Worm (Caenorhabditis elegans) whole organism, early embryonic: ENCODE data around the gene pyk-2.

Experiments used
- ama-1 ChIP-seq: fragments of 150-350 bp; optimal IDR thresholded peaks from 2 replicates; lab custom pipeline; 2014
- ceh-36 ChIP-seq: sonication (generic microtip); optimal IDR thresholded peaks from 2 replicates; lab custom pipeline; 2016; ENCODE audit warnings: missing genetic modification characterization, inconsistent platforms, missing compliant biosample characterization

ce11 chrIV:10934786-10935185 lies 25.1 kb downstream of the pyk-2 start:
- TF ChIP-seq ceh-36 (no peak), ama-1 (lab: Kevin White, UChicago) (no peak)
